Worm (Caenorhabditis elegans) whole organism, young adult: ENCODE results near the gene srh-95.

Experiments
- C06A6.2 ChIP-seq: fragments of 200-800 bp; sonication (Bioruptor generic); conservative IDR thresholded peaks from 2 replicates; pipeline ENCODE4 v1.3.6; 2022; ENCODE audit warnings: missing genetic modification characterization, missing compliant biosample characterization
- aptf-3 ChIP-seq: fragments of 200-800 bp; sonication (Bioruptor generic); IDR thresholded peaks from 2 replicates; pipeline ENCODE4 v1.3.6; 2022; ENCODE audit warnings: missing genetic modification characterization, missing compliant biosample characterization
- efl-1 ChIP-seq: fragments of 150-350 bp; optimal IDR thresholded peaks from 2 replicates; lab custom pipeline; 2014; ENCODE audit warnings: missing biosample characterization, missing genetic modification reagents, missing genetic modification characterization
- fkh-3 ChIP-seq: sonication (generic microtip); optimal IDR thresholded peaks from 2 replicates; lab custom pipeline; 2016; ENCODE audit warnings: mild to moderate bottlenecking, missing genetic modification characterization, missing compliant biosample characterization
- him-1 ChIP-seq: sonication (generic microtip); optimal IDR thresholded peaks from 2 replicates; lab custom pipeline; 2016; ENCODE audit warnings: missing genotype, missing genetic modification reagents, missing genetic modification characterization, missing compliant biosample characterization
- mes-4 ChIP-seq: sonication (generic microtip); optimal IDR thresholded peaks from 2 replicates; lab custom pipeline; 2016; ENCODE audit warnings: missing genotype, missing genetic modification characterization, missing compliant biosample characterization
- nfya-1 ChIP-seq: sonication (generic microtip); optimal IDR thresholded peaks from 2 replicates; lab custom pipeline; 2017; ENCODE audit warnings: antibody characterized with exemption, missing compliant biosample characterization, missing genetic modification characterization, borderline replicate concordance; ENCODE audit not compliant: insufficient read depth
- unc-62 ChIP-seq: fragments of 150-350 bp; optimal IDR thresholded peaks from 2 replicates; lab custom pipeline; 2014; ENCODE audit warnings: missing biosample characterization, missing genetic modification reagents, missing genetic modification characterization
- ztf-25 ChIP-seq: fragments of 200-800 bp; sonication (Bioruptor generic); IDR thresholded peaks from 2 replicates; pipeline ENCODE4 v1.3.6; 2022; ENCODE audit warnings: missing genetic modification reagents, missing genetic modification characterization, missing compliant biosample characterization

DNA sequence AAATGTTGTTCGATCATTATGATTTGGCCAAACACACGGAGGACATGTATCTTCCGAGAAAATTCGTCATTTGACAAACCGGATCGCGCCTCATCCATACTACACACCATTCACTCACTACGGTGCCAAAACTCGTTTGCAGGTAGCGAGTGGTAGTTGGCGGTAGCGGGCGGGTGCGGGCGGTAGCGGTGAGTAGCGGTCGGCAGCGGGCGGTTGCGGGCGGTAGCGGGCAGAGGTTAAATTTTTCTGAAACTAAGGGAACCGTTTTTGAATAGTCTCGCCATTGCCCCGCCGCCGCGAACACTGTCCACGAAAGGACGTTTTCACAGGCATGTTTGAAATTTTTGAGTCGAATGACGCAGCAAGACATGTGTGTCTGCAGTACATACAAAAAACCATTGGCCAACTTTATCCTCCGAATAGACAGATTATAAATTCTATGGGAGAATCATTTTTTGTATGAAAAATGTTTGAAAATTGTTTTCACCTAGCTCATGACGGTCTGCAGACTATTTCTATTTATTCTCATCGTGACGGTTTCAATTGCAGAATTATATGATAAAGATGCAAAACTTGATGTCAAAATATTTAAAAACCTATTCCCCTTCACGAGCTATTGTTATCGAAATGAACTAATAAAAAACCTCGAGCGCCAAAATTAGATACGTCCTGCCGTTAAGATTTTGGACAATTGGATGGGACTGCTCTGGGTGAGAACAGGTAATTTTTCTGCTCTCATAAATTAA is 36.2 kb upstream of the srh-95 start, which contains the start of gene F11A5.16:
- TF ChIP-seq efl-1: no peak
- TF ChIP-seq C06A6.2 (GFP tag; lab: Robert Waterston, UW): no peak
- TF ChIP-seq nfya-1 (tag; lab: Kevin White, UChicago): no peak
- TF ChIP-seq aptf-3 (GFP tag; lab: Robert Waterston, UW): no peak
- no peak for TF ChIP-seq fkh-3 (tag; lab: Kevin White, UChicago)
- no peak for TF ChIP-seq him-1
- no peak for TF ChIP-seq ztf-25 (GFP tag; lab: Robert Waterston, UW)
- no peak for TF ChIP-seq mes-4 (tag; lab: Kevin White, UChicago)
- TF ChIP-seq unc-62 (GFP tag; lab: Kevin White, UChicago): no peak
